Worm (Caenorhabditis elegans): ENCODE data around the gene klf-2.

klf-2 gene

ce11 chrV:20710156-20710555, 24.7 kb downstream of the klf-2 start (continued):
- TF ChIP-seq aha-1 (tag; optimal IDR thresholded peaks at IDR 0.05), result no peak

ce11 chrV:20710642-20711041, 25.2 kb downstream of the klf-2 start:
- TF ChIP-seq ceh-82 (tag; optimal IDR thresholded peaks at IDR 0.05) (peak in 1 of 3 experiments; percentile 15), nhr-85 (tag) (no peak), nhr-47 (tag; optimal IDR thresholded peaks at IDR 0.05) (peak; percentile 3), skn-1 (tag; optimal IDR thresholded peaks at IDR 0.05) (peak; percentile 35), mdl-1 (tag; optimal IDR thresholded peaks at IDR 0.05) (peak in 1 of 2 experiments; percentile 72), lin-13 (GFP tag; optimal IDR thresholded peaks at IDR 0.05) (peak; percentile 28), lin-14 (GFP tag; optimal IDR thresholded peaks at IDR 0.05) (peak; percentile 25), nhr-71 (tag; optimal IDR thresholded peaks at IDR 0.05) (peak; percentile 18), lir-3 (tag; optimal IDR thresholded peaks at IDR 0.05; ENCODE audit: poor library complexity) (no peak), dpl-1 (GFP tag; optimal IDR thresholded peaks at IDR 0.05) (peak in 1 of 3 experiments; percentile 10), lsy-2 (tag; optimal IDR thresholded peaks at IDR 0.05) (peak in 1 of 2 experiments; percentile 6), fkh-10 (GFP tag; optimal IDR thresholded peaks at IDR 0.05) (no peak), efl-1 (optimal IDR thresholded peaks at IDR 0.05) (no peak), efl-1 (GFP tag; optimal IDR thresholded peaks at IDR 0.05 in 1 of 2) (peak in 1 of 2 experiments; percentile 0), rnt-1 (tag; optimal IDR thresholded peaks at IDR 0.05) (peak; percentile 28), C04F5.9 (tag; optimal IDR thresholded peaks at IDR 0.05) (no peak)

- TF ChIP-seq fkh-8 (tag; optimal IDR thresholded peaks at IDR 0.05), result no peak
- TF ChIP-seq lin-13 (GFP tag; optimal IDR thresholded peaks at IDR 0.05), result peak; percentile 37
- peak; percentile 23 for TF ChIP-seq ama-1 (optimal IDR thresholded peaks at IDR 0.05)
- TF ChIP-seq elt-3 (tag; optimal IDR thresholded peaks at IDR 0.05), result no peak
- TF ChIP-seq zag-1 (tag; optimal IDR thresholded peaks at IDR 0.05), result no peak
- no peak for TF ChIP-seq snpc-4 (tag; optimal IDR thresholded peaks at IDR 0.05)
- peak; percentile 74 for TF ChIP-seq ztf-4 (tag; optimal IDR thresholded peaks at IDR 0.05)
- no peak for TF ChIP-seq unc-30 (tag; optimal IDR thresholded peaks at IDR 0.05)
- TF ChIP-seq ztf-11 (tag; optimal IDR thresholded peaks at IDR 0.05), result no peak
- TF ChIP-seq pax-3 (tag; optimal IDR thresholded peaks at IDR 0.05), result no peak
- TF ChIP-seq sox-4 (tag; optimal IDR thresholded peaks at IDR 0.05), result no peak
- no peak for TF ChIP-seq ceh-88 (GFP tag; IDR thresholded peaks at IDR 0.05)
- TF ChIP-seq fkh-4 (tag; optimal IDR thresholded peaks at IDR 0.05; ENCODE audit: borderline replicate concordance), result peak; percentile 14
- TF ChIP-seq aha-1 (tag; optimal IDR thresholded peaks at IDR 0.05), result no peak
- peak; percentile 89 for TF ChIP-seq dsc-1 (tag; optimal IDR thresholded peaks at IDR 0.05)
- peak; percentile 18 for TF ChIP-seq egl-13 (tag; optimal IDR thresholded peaks at IDR 0.05)
- no peak for TF ChIP-seq nhr-90 (tag; optimal IDR thresholded peaks at IDR 0.05; ENCODE audit: poor library complexity)
- no peak for TF ChIP-seq nhr-28 (tag; optimal IDR thresholded peaks at IDR 0.05)
- TF ChIP-seq blmp-1 (tag; optimal IDR thresholded peaks at IDR 0.05), result peak; percentile 1
- TF ChIP-seq rnt-1 (tag; optimal IDR thresholded peaks at IDR 0.05), result peak; percentile 66
- peak; percentile 54 for TF ChIP-seq swsn-7 (tag; optimal IDR thresholded peaks at IDR 0.05)
- TF ChIP-seq nhr-85 (tag), result peak; percentile 24
- peak in 1 of 2 experiments; percentile 49 for TF ChIP-seq mdl-1 (tag; optimal IDR thresholded peaks at IDR 0.05)
- peak; percentile 78 for TF ChIP-seq nhr-71 (tag; optimal IDR thresholded peaks at IDR 0.05)
- TF ChIP-seq F16B12.6 (tag; optimal IDR thresholded peaks at IDR 0.05), result no peak
- peak; percentile 16 to 64 for TF ChIP-seq lsy-2 (tag; optimal IDR thresholded peaks at IDR 0.05)
- peak; percentile 34 for TF ChIP-seq tbx-2 (tag; optimal IDR thresholded peaks at IDR 0.05)
- no peak for TF ChIP-seq isw-1 (GFP tag; IDR thresholded peaks at IDR 0.05)
- no peak for TF ChIP-seq nhr-77 (tag; optimal IDR thresholded peaks at IDR 0.05)
- TF ChIP-seq dpl-1 (GFP tag; optimal IDR thresholded peaks at IDR 0.05), result peak in 2 of 3 experiments; percentile 2 to 4
- no peak for TF ChIP-seq pag-3 (tag; optimal IDR thresholded peaks at IDR 0.05; ENCODE audit: borderline replicate concordance, insufficient read depth)
- peak; percentile 66 for TF ChIP-seq snu-23 (GFP tag; optimal IDR thresholded peaks at IDR 0.05)
- no peak for TF ChIP-seq hlh-17 (GFP tag; optimal IDR thresholded peaks at IDR 0.05; ENCODE audit: borderline replicate concordance)
- TF ChIP-seq nhr-84 (tag; optimal IDR thresholded peaks at IDR 0.05), result no peak
- peak in 1 of 2 experiments; percentile 17 for TF ChIP-seq efl-1 (optimal IDR thresholded peaks at IDR 0.05)
- TF ChIP-seq efl-1 (GFP tag; optimal IDR thresholded peaks at IDR 0.05 in 1 of 2), result peak in 1 of 2 experiments; percentile 80
- TF ChIP-seq C34B4.2 (tag; optimal IDR thresholded peaks at IDR 0.05), result no peak
- TF ChIP-seq skn-1 (tag; optimal IDR thresholded peaks at IDR 0.05), result peak; percentile 44
- TF ChIP-seq hpl-2 (GFP tag; optimal IDR thresholded peaks at IDR 0.05), result no peak
- TF ChIP-seq ceh-90 (tag; optimal IDR thresholded peaks at IDR 0.05), result no peak
- TF ChIP-seq nhr-47 (tag; optimal IDR thresholded peaks at IDR 0.05), result peak; percentile 32
- no peak for TF ChIP-seq mab-9 (GFP tag; IDR thresholded peaks at IDR 0.05)
Measured at ce11 chrV:20711733-20712132, 26.2 kb downstream of the klf-2 start.
